Fruit fly (Drosophila melanogaster) whole organism, larva: ENCODE measurements around the gene CG5281.

Source experiments
- noc ChIP-seq: fragments of 200-800 bp; sonication (Bioruptor generic); optimal IDR thresholded peaks from 3 replicates; lab custom pipeline; 2019; ENCODE audit warnings: missing biosample characterization, mild to moderate bottlenecking, missing genetic modification characterization, moderate library complexity

Gene CG5281

dm6 chr3R:11451207-11451841 is 15.7 kb downstream of the CG5281 start, which contains the start of gene sals:
Gene sals (minus strand): TSS chr3R:11451791.
- no peak for TF ChIP-seq noc (tag; lab: Kevin White, UChicago)

dm6 chr3R:11452041-11452440 is 16.4 kb downstream of the CG5281 start:
- TF ChIP-seq noc (tag; lab: Kevin White, UChicago), result no peak

- peak; percentile 93 for TF ChIP-seq noc (tag; lab: Kevin White, UChicago)
These were observed 18.7 kb downstream of the CG5281 start for dm6 chr3R:11454210-11454904.

- TF ChIP-seq noc (tag; lab: Kevin White, UChicago), result no peak
These were observed 20.9 kb downstream of the CG5281 start for dm6 chr3R:11456539-11456938.

dm6 chr3R:11457286-11457685 is 21.6 kb downstream of the CG5281 start:
- TF ChIP-seq noc (tag; lab: Kevin White, UChicago), result no peak

dm6 chr3R:11458022-11458850 is 22.6 kb downstream of the CG5281 start:
- TF ChIP-seq noc (tag; lab: Kevin White, UChicago), result no peak

- peak; percentile 15 for TF ChIP-seq noc (tag; lab: Kevin White, UChicago)
These were observed 23.2 kb downstream of the CG5281 start for dm6 chr3R:11458851-11459175.

- no peak for TF ChIP-seq noc (tag; lab: Kevin White, UChicago)
These were observed 25.1 kb downstream of the CG5281 start, which contains the start of gene PGRP-LB for dm6 chr3R:11460502-11461358. Gene PGRP-LB (minus strand): TSS chr3R:11460552.

- no peak for TF ChIP-seq noc (tag; lab: Kevin White, UChicago)
These were observed 32.2 kb downstream of the CG5281 start for dm6 chr3R:11467812-11468211.

dm6 chr3R:11469745-11470144 is 34.1 kb downstream of the CG5281 start:
- no peak for TF ChIP-seq noc (tag; lab: Kevin White, UChicago)

- no peak for TF ChIP-seq noc (tag; lab: Kevin White, UChicago)
These were observed 47.7 kb downstream of the CG5281 start for dm6 chr3R:11483328-11483868.
